Worm (Caenorhabditis elegans): ENCODE measurements around the gene srg-3.
A peak's percentile ranks its signal among the peaks of the same experiment; 100 is the strongest.

ce11 chrIII:6297599-6297998 lies 27.4 kb upstream of the srg-3 start:
- TF ChIP-seq skn-1 (tag; optimal IDR thresholded peaks at IDR 0.05) (no peak), dmd-9 (GFP tag; IDR thresholded peaks at IDR 0.05) (no peak), lim-7 (GFP tag; IDR thresholded peaks at IDR 0.05) (no peak), mdt-29 (GFP tag; IDR thresholded peaks at IDR 0.05) (no peak), hif-1 (tag; optimal IDR thresholded peaks at IDR 0.05) (no peak), dpl-1 (GFP tag; optimal IDR thresholded peaks at IDR 0.05) (no peak), lin-15B (tag; optimal IDR thresholded peaks at IDR 0.05) (no peak), ama-1 (optimal IDR thresholded peaks at IDR 0.05) (no peak), sdz-12 (GFP tag; optimal IDR thresholded peaks at IDR 0.05) (no peak), unc-62 (GFP tag; optimal IDR thresholded peaks at IDR 0.05 in 1 of 2) (peak in 1 of 2 experiments; percentile 91), unc-62 (tag; optimal IDR thresholded peaks at IDR 0.05) (no peak)

Measured in whole organism, L4 larva.